Worm (Caenorhabditis elegans) whole organism, L3 larva: ENCODE measurements around the gene Y39A3CL.3.

Experiments used
- ceh-16 ChIP-seq: sonication (generic microtip); optimal IDR thresholded peaks from 2 replicates; lab custom pipeline; 2017; ENCODE audit warnings: missing biosample characterization, missing genetic modification characterization
- lin-39 ChIP-seq: fragments of 150-350 bp; optimal IDR thresholded peaks from 2 replicates; lab custom pipeline; 2018; ENCODE audit warnings: missing biosample characterization, missing genetic modification reagents, missing genetic modification characterization
- nhr-25 ChIP-seq: sonication (generic microtip); optimal IDR thresholded peaks from 2 replicates; lab custom pipeline; 2017; ENCODE audit warnings: missing biosample characterization, missing genetic modification characterization
- nhr-76 ChIP-seq: fragments of 150-350 bp; sonication (generic microtip); optimal IDR thresholded peaks from 5 replicates; lab custom pipeline; 2014; ENCODE audit warnings: missing biosample characterization, missing genetic modification characterization
- nhr-77 ChIP-seq: fragments of 150-350 bp; optimal IDR thresholded peaks from 2 replicates; lab custom pipeline; 2014; ENCODE audit warnings: missing biosample characterization, missing genetic modification characterization
- pqm-1 ChIP-seq: fragments of 150-350 bp; optimal IDR thresholded peaks from 2 replicates; lab custom pipeline; 2017; ENCODE audit warnings: missing biosample characterization, missing genetic modification characterization, inconsistent platforms

ce11 chrIII:1788972-1789371 is 11.4 kb downstream of the Y39A3CL.3 start:
- TF ChIP-seq nhr-77 (tag; lab: Kevin White, UChicago) (no peak), lin-39 (tag; lab: Kevin White, UChicago) (no peak), nhr-76 (tag; lab: Kevin White, UChicago) (no peak), ceh-16 (tag; lab: Kevin White, UChicago) (no peak), nhr-25 (tag; lab: Kevin White, UChicago) (no peak), pqm-1 (tag; lab: Kevin White, UChicago) (no peak)
